Worm (Caenorhabditis elegans) whole organism, L1 larva: ENCODE data around the gene glb-23.

ENCODE experiments used
- F16B12.6 ChIP-seq: fragments of 150-350 bp; optimal IDR thresholded peaks from 2 replicates; lab custom pipeline; 2014; ENCODE audit warnings: missing biosample characterization, missing genetic modification characterization
- aly-2 ChIP-seq: fragments of 150-350 bp; optimal IDR thresholded peaks from 2 replicates; lab custom pipeline; 2014; ENCODE audit warnings: missing biosample characterization, missing genetic modification characterization
- blmp-1 ChIP-seq: fragments of 150-350 bp; optimal IDR thresholded peaks from 2 replicates; lab custom pipeline; 2014; ENCODE audit warnings: missing biosample characterization, missing genetic modification characterization
- ceh-63 ChIP-seq: fragments of 200-800 bp; sonication (Bioruptor generic); optimal IDR thresholded peaks from 2 replicates; lab custom pipeline; 2018; ENCODE audit warnings: mild to moderate bottlenecking, missing genetic modification characterization, missing compliant biosample characterization
- ceh-8 ChIP-seq: fragments of 200-800 bp; sonication (Bioruptor generic); optimal IDR thresholded peaks from 2 replicates; lab custom pipeline; 2018; ENCODE audit warnings: mild to moderate bottlenecking, missing genetic modification characterization, moderate library complexity, missing compliant biosample characterization
- ceh-82 ChIP-seq, 3 experiments: fragments of 150-350 bp in 1 of 3; sonication (generic microtip) in 2 of 3; optimal IDR thresholded peaks; 2 replicates each; lab custom pipeline; 2014 to 2017; ENCODE audit warnings: missing biosample characterization in 3 of 3, missing genetic modification characterization in 3 of 3
- ceh-88 ChIP-seq: fragments of 200-800 bp; sonication (Bioruptor generic); IDR thresholded peaks from 2 replicates; pipeline ENCODE4 v1.3.6; 2022; ENCODE audit warnings: missing genetic modification characterization, missing compliant biosample characterization
- dpl-1 ChIP-seq, 3 experiments: fragments of 150-350 bp in 2 of 3; sonication (generic microtip) in 1 of 3; optimal IDR thresholded peaks; 2 replicates each; lab custom pipeline; 2014 to 2017; ENCODE audit warnings: missing biosample characterization in 3 of 3, missing genetic modification characterization in 3 of 3, missing genetic modification reagents in 3 of 3
- efl-1 ChIP-seq, 4 experiments: fragments of 150-350 bp; optimal IDR thresholded peaks in 3 of 4; peaks in 1 of 4; 1 replicate in 1 of 4; 2 replicates in 3 of 4; lab custom pipeline; 2014; ENCODE audit warnings: missing biosample characterization in 2 of 4, missing genetic modification characterization in 2 of 4, missing genetic modification reagents in 2 of 4
- egl-27 ChIP-seq, 2 experiments: fragments of 150-350 bp in 1 of 2; sonication (generic microtip); optimal IDR thresholded peaks; 3 replicates each; lab custom pipeline; 2017 to 2018; ENCODE audit warnings: missing biosample characterization in 2 of 2, missing genetic modification characterization in 2 of 2, missing genetic modification reagents in 2 of 2
- elt-2 ChIP-seq: sonication (generic microtip); optimal IDR thresholded peaks from 2 replicates; lab custom pipeline; 2016; ENCODE audit warnings: missing genetic modification characterization, mild to moderate bottlenecking, inconsistent platforms, missing compliant biosample characterization, missing genetic modification reagents
- elt-3 ChIP-seq, 6 experiments: fragments of 150-350 bp in 1 of 6; sonication (generic microtip); optimal IDR thresholded peaks; 2 replicates each; lab custom pipeline; 2017 to 2018; ENCODE audit warnings: missing biosample characterization in 6 of 6, missing genetic modification characterization in 6 of 6, inconsistent platforms in 1 of 6
- ets-5 ChIP-seq: fragments of 200-800 bp; sonication (Bioruptor generic); IDR thresholded peaks from 2 replicates; pipeline ENCODE4 v1.3.6; 2022; ENCODE audit warnings: missing genetic modification characterization, missing compliant biosample characterization
- grh-1 ChIP-seq: fragments of 200-800 bp; sonication (Bioruptor generic); IDR thresholded peaks from 2 replicates; pipeline ENCODE4 v1.3.6; 2022; ENCODE audit warnings: missing genetic modification reagents, missing genetic modification characterization, missing compliant biosample characterization
- hlh-17 ChIP-seq: fragments of 200-800 bp; sonication (Bioruptor generic); optimal IDR thresholded peaks from 2 replicates; lab custom pipeline; 2018; ENCODE audit warnings: missing genetic modification characterization, mild to moderate bottlenecking, missing compliant biosample characterization, moderate library complexity, borderline replicate concordance
- isw-1 ChIP-seq: fragments of 200-800 bp; sonication (Bioruptor generic); IDR thresholded peaks from 2 replicates; pipeline ENCODE4 v1.3.6; 2022; ENCODE audit warnings: missing genetic modification characterization, missing compliant biosample characterization
- jun-1 ChIP-seq: fragments of 150-350 bp; optimal IDR thresholded peaks from 2 replicates; lab custom pipeline; 2014; ENCODE audit warnings: missing biosample characterization, missing genetic modification reagents, missing genetic modification characterization
- lin-14 ChIP-seq: fragments of 200-800 bp; sonication (Bioruptor generic); optimal IDR thresholded peaks from 2 replicates; lab custom pipeline; 2018; ENCODE audit warnings: mild to moderate bottlenecking, missing genetic modification characterization, moderate library complexity, missing compliant biosample characterization
- lin-35 ChIP-seq, 2 experiments: fragments of 150-350 bp; optimal IDR thresholded peaks; 2 replicates each; lab custom pipeline; 2014; ENCODE audit warnings: missing biosample characterization in 2 of 2, missing genetic modification characterization in 2 of 2, missing genetic modification reagents in 2 of 2
- lir-3 ChIP-seq: sonication (generic microtip); optimal IDR thresholded peaks from 2 replicates; lab custom pipeline; 2016; ENCODE audit warnings: mild to moderate bottlenecking, missing genetic modification characterization, moderate library complexity, missing compliant biosample characterization; ENCODE audit not compliant: poor library complexity
- lsy-2 ChIP-seq, 2 experiments: fragments of 150-350 bp; optimal IDR thresholded peaks; 2 replicates each; lab custom pipeline; 2014; ENCODE audit warnings: missing biosample characterization in 2 of 2, missing genetic modification characterization in 2 of 2
- mdl-1 ChIP-seq, 2 experiments: fragments of 150-350 bp; optimal IDR thresholded peaks; 2 replicates each; lab custom pipeline; 2014 to 2017; ENCODE audit warnings: missing biosample characterization in 2 of 2, missing genetic modification characterization in 2 of 2, inconsistent platforms in 1 of 2
- mep-1 ChIP-seq: fragments of 150-350 bp; optimal IDR thresholded peaks from 2 replicates; lab custom pipeline; 2014; ENCODE audit warnings: missing biosample characterization, missing genetic modification characterization
- nhr-12 ChIP-seq: sonication (generic microtip); optimal IDR thresholded peaks from 2 replicates; lab custom pipeline; 2017; ENCODE audit warnings: missing biosample characterization, missing genetic modification characterization
- nhr-19 ChIP-seq: fragments of 200-800 bp; sonication (Bioruptor generic); conservative IDR thresholded peaks from 2 replicates; pipeline ENCODE4 v1.3.6; 2022; ENCODE audit warnings: missing genetic modification characterization, missing compliant biosample characterization
- nhr-20 ChIP-seq: sonication (generic microtip); optimal IDR thresholded peaks from 2 replicates; lab custom pipeline; 2016; ENCODE audit warnings: mild to moderate bottlenecking, missing genetic modification characterization, missing compliant biosample characterization
- nhr-71 ChIP-seq: sonication (generic microtip); optimal IDR thresholded peaks from 2 replicates; lab custom pipeline; 2016; ENCODE audit warnings: mild to moderate bottlenecking, missing genetic modification characterization, moderate library complexity, missing compliant biosample characterization
- nhr-84 ChIP-seq: sonication (generic microtip); optimal IDR thresholded peaks from 2 replicates; lab custom pipeline; 2017; ENCODE audit warnings: missing biosample characterization, missing genetic modification characterization
- nhr-90 ChIP-seq: sonication (generic microtip); optimal IDR thresholded peaks from 2 replicates; lab custom pipeline; 2016; ENCODE audit warnings: mild to moderate bottlenecking, missing genetic modification characterization, missing compliant biosample characterization; ENCODE audit not compliant: poor library complexity
- pag-3 ChIP-seq: sonication (generic microtip); optimal IDR thresholded peaks from 2 replicates; lab custom pipeline; 2017; ENCODE audit warnings: missing genetic modification characterization, mild to moderate bottlenecking, missing compliant biosample characterization, antibody characterized with exemption, borderline replicate concordance; ENCODE audit not compliant: insufficient read depth
- rnt-1 ChIP-seq: sonication (generic microtip); optimal IDR thresholded peaks from 2 replicates; lab custom pipeline; 2016; ENCODE audit warnings: mild to moderate bottlenecking, missing genetic modification characterization, moderate library complexity, missing compliant biosample characterization
- snu-23 ChIP-seq: sonication (generic microtip); optimal IDR thresholded peaks from 2 replicates; lab custom pipeline; 2016; ENCODE audit warnings: missing genetic modification characterization, missing compliant biosample characterization
- unc-62 ChIP-seq: fragments of 150-350 bp; optimal IDR thresholded peaks from 2 replicates; lab custom pipeline; 2014; ENCODE audit warnings: missing biosample characterization, missing genetic modification reagents, missing genetic modification characterization
- unc-86 ChIP-seq: sonication (generic microtip); optimal IDR thresholded peaks from 2 replicates; lab custom pipeline; 2016; ENCODE audit warnings: missing genetic modification characterization, missing compliant biosample characterization
- xbp-1 ChIP-seq: sonication (generic microtip); optimal IDR thresholded peaks from 2 replicates; lab custom pipeline; 2016; ENCODE audit warnings: missing genetic modification characterization, missing compliant biosample characterization
- zag-1 ChIP-seq: fragments of 150-350 bp; optimal IDR thresholded peaks from 2 replicates; lab custom pipeline; 2014; ENCODE audit warnings: missing biosample characterization, missing genetic modification characterization

Gene glb-23

ce11 chrIV:7203696-7204095 lies 15.6 kb downstream of the glb-23 start, which contains the start of gene R13A1.3:
Gene R13A1.3 (plus strand): TSS chrIV:7203996.
- TF ChIP-seq ceh-82 (tag; optimal IDR thresholded peaks at IDR 0.05; lab: Kevin White, UChicago): no peak
- no peak for TF ChIP-seq snu-23 (GFP tag; lab: Kevin White, UChicago)
- TF ChIP-seq xbp-1 (tag; lab: Kevin White, UChicago): no peak
- TF ChIP-seq rnt-1 (tag; lab: Kevin White, UChicago): no peak
- no peak for TF ChIP-seq egl-27 (tag; optimal IDR thresholded peaks at IDR 0.05; lab: Kevin White, UChicago)
- no peak for TF ChIP-seq efl-1 (optimal IDR thresholded peaks at IDR 0.05; lab: Kevin White, UChicago)
- TF ChIP-seq efl-1 (GFP tag; optimal IDR thresholded peaks at IDR 0.05 in 1 of 2; lab: Kevin White, UChicago): no peak
- TF ChIP-seq nhr-84 (tag; lab: Kevin White, UChicago): no peak
- no peak for TF ChIP-seq aly-2 (tag; lab: Kevin White, UChicago)
- no peak for TF ChIP-seq nhr-12
- TF ChIP-seq ceh-88 (GFP tag; lab: Robert Waterston, UW): no peak
- TF ChIP-seq mdl-1 (tag; optimal IDR thresholded peaks at IDR 0.05; lab: Kevin White, UChicago): no peak
- no peak for TF ChIP-seq isw-1 (GFP tag; lab: Robert Waterston, UW)
- TF ChIP-seq unc-62 (GFP tag; lab: Kevin White, UChicago): no peak
- no peak for TF ChIP-seq unc-86
- no peak for TF ChIP-seq zag-1 (tag; lab: Kevin White, UChicago)

ce11 chrIV:7196853-7197252 lies 22.4 kb downstream of the glb-23 start, which contains the start of gene unc-8:
Gene unc-8 (plus strand): TSS chrIV:7197153.
- TF ChIP-seq rnt-1 (tag; lab: Kevin White, UChicago) (no peak), ceh-63 (GFP tag; lab: Kevin White, UChicago) (no peak), lsy-2 (tag; optimal IDR thresholded peaks at IDR 0.05; lab: Kevin White, UChicago) (no peak), lin-14 (GFP tag; lab: Kevin White, UChicago) (no peak), ets-5 (GFP tag; lab: Robert Waterston, UW) (no peak), lir-3 (tag; lab: Kevin White, UChicago) (no peak)

- TF ChIP-seq zag-1 (tag; lab: Kevin White, UChicago) (no peak), rnt-1 (tag; lab: Kevin White, UChicago) (no peak), lin-14 (GFP tag; lab: Kevin White, UChicago) (no peak), elt-2 (tag; lab: Kevin White, UChicago) (no peak)
These were observed 23.6 kb downstream of the glb-23 start, which contains the start of gene best-16 for ce11 chrIV:7195734-7196133. Gene best-16 (minus strand): TSS chrIV:7195834.

- TF ChIP-seq pag-3: no peak
- TF ChIP-seq nhr-90 (tag; lab: Kevin White, UChicago): no peak
- no peak for TF ChIP-seq efl-1 (optimal IDR thresholded peaks at IDR 0.05; lab: Kevin White, UChicago)
- peak in 1 of 2 experiments; percentile 67 for TF ChIP-seq efl-1 (GFP tag; optimal IDR thresholded peaks at IDR 0.05 in 1 of 2; lab: Kevin White, UChicago)
- TF ChIP-seq dpl-1 (GFP tag; optimal IDR thresholded peaks at IDR 0.05; lab: Kevin White, UChicago): no peak
- no peak for TF ChIP-seq isw-1 (GFP tag; lab: Robert Waterston, UW)
- TF ChIP-seq nhr-71: no peak
- TF ChIP-seq ceh-8 (GFP tag; lab: Kevin White, UChicago): no peak
These were observed 27.6 kb downstream of the glb-23 start, which contains the start of gene R13A1.5 for ce11 chrIV:7191745-7192144. Gene R13A1.5 (minus strand): TSS chrIV:7191845.

ce11 chrIV:7190409-7190808 lies 28.9 kb downstream of the glb-23 start:
- peak; percentile 27 for TF ChIP-seq nhr-90 (tag; lab: Kevin White, UChicago)
- TF ChIP-seq grh-1: no peak
- no peak for TF ChIP-seq hlh-17
- TF ChIP-seq jun-1: peak; percentile 49
- TF ChIP-seq nhr-20: peak; percentile 38
- peak in 3 of 6 experiments; percentile 6 to 73 (median 56) for TF ChIP-seq elt-3 (tag; optimal IDR thresholded peaks at IDR 0.05; lab: Kevin White, UChicago)
- no peak for TF ChIP-seq F16B12.6 (tag; lab: Kevin White, UChicago)
- peak; percentile 89 for TF ChIP-seq elt-2 (tag; lab: Kevin White, UChicago)
- peak in 1 of 2 experiments; percentile 28 for TF ChIP-seq lin-35 (GFP tag; optimal IDR thresholded peaks at IDR 0.05; lab: Kevin White, UChicago)
- peak; percentile 69 for TF ChIP-seq nhr-71
- peak; percentile 22 for TF ChIP-seq blmp-1
- no peak for TF ChIP-seq ceh-82 (tag; optimal IDR thresholded peaks at IDR 0.05; lab: Kevin White, UChicago)
- TF ChIP-seq lin-14 (GFP tag; lab: Kevin White, UChicago): peak; percentile 56
- no peak for TF ChIP-seq snu-23 (GFP tag; lab: Kevin White, UChicago)
- TF ChIP-seq mep-1 (tag; lab: Kevin White, UChicago): no peak
- no peak for TF ChIP-seq ceh-88 (GFP tag; lab: Robert Waterston, UW)
- TF ChIP-seq nhr-19 (GFP tag; lab: Robert Waterston, UW): no peak
